Worm (Caenorhabditis elegans) whole organism, L4/young adult: ENCODE measurements around the gene smu-2.

Experiments used
- W03F9.2 ChIP-seq: fragments of 150-350 bp; optimal IDR thresholded peaks from 2 replicates; lab custom pipeline; 2014; ENCODE audit warnings: missing biosample characterization, missing genetic modification characterization
- dao-5 ChIP-seq: sonication (generic microtip); optimal IDR thresholded peaks from 2 replicates; lab custom pipeline; 2016; ENCODE audit warnings: missing genotype, missing genetic modification characterization, moderate library complexity, missing compliant biosample characterization
- him-1 ChIP-seq: sonication (generic microtip); optimal IDR thresholded peaks from 2 replicates; lab custom pipeline; 2016; ENCODE audit warnings: missing genotype, missing genetic modification reagents, missing genetic modification characterization, missing compliant biosample characterization

ce11 chrII:3437393-3437792, 44.8 kb upstream of the smu-2 start:
- TF ChIP-seq him-1 (no peak), dao-5 (tag; lab: Kevin White, UChicago) (no peak), W03F9.2 (tag; lab: Kevin White, UChicago) (no peak)
